Fruit fly (Drosophila melanogaster): ENCODE results near the gene CG4042.
A peak's percentile ranks its signal among the peaks of the same experiment; 100 is the strongest.

Gene CG4042

DNA sequence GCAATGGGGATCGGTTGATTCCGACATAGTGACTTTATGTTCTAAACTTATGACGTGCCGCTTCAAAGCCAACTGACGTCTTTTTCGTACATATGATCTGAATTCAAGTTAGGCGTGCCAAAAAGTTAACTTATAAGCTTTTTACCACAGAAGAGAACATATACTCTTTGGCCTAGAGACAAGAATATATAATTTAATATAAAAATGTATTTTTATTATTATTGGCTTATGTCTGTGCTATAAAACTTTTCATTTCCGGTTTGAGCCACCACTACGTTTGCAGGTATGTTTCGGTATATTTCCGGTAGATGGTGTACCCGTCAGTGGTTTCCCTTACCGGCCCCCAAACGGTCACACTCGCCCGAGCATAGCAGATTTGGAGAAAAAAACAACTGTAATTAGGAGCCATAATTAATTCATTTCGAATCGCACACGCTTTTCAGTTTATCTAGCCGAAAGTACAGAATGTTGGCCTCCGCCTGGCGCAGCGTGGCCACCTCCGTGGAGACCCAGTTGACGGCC lies 27.1 kb upstream of the CG4042 start, which contains the start of the genes CG3698 and tzn (continued):
- peak; percentile 100 for TF ChIP-seq Ets65A (GFP tag)
- peak; percentile 94 for TF ChIP-seq CG15514 (GFP tag; optimal IDR thresholded peaks at IDR 0.05)
- peak; percentile 98 for TF ChIP-seq bcd (GFP tag; optimal IDR thresholded peaks at IDR 0.05)
- TF ChIP-seq nau (GFP tag; optimal IDR thresholded peaks at IDR 0.05), result no peak
- TF ChIP-seq CG17385 (GFP tag; optimal IDR thresholded peaks at IDR 0.05), result peak; percentile 89
- peak; percentile 75 for TF ChIP-seq CG32767 (GFP tag; IDR thresholded peaks at IDR 0.05)
- peak in 1 of 2 experiments; percentile 81 for TF ChIP-seq insv (GFP tag; optimal IDR thresholded peaks at IDR 0.05)
- TF ChIP-seq CG4617 (GFP tag; optimal IDR thresholded peaks at IDR 0.05; ENCODE audit: borderline replicate concordance), result peak; percentile 89
- peak; percentile 89 for TF ChIP-seq CG17361 (GFP tag; IDR thresholded peaks at IDR 0.05)

DNA sequence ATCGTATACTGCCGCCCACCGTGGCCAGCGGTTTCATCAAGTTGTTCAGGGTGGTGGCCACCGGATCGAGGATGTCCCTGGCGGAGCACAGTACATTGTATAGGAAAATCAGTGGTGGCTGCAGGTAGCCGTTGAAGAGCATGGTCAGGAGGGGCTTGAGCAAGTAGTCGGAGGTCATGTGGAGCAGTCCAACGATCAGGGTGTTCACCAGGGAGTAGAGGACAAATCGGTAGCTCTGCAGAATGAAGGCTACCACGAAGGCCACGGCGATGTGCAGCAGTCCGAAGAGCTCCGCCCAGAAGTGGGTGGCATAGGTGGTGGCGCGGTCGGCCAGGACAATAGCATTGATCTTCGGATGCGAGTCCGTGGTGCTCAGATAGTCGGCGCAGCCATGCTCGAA lies 26.1 kb upstream of the CG4042 start:
- TF ChIP-seq D (optimal IDR thresholded peaks at IDR 0.05) (no peak), D (GFP tag; optimal IDR thresholded peaks at IDR 0.05) (no peak), CG5953 (GFP tag; IDR thresholded peaks at IDR 0.05) (0 out of 2 replicates have a peak, but pooled peaks have one; percentile 11), Vsx1 (GFP tag; optimal IDR thresholded peaks at IDR 0.05) (no peak), dimm (GFP tag; IDR thresholded peaks at IDR 0.05) (no peak), Mad (GFP tag; optimal IDR thresholded peaks at IDR 0.05) (no peak), CG14014 (GFP tag; IDR thresholded peaks at IDR 0.05) (no peak), cg (GFP tag; optimal IDR thresholded peaks at IDR 0.05) (no peak), CG6175 (GFP tag; IDR thresholded peaks at IDR 0.05) (0 out of 3 replicates have a peak, but pooled peaks have one; percentile 20), lmd (GFP tag; IDR thresholded peaks at IDR 0.05) (no peak), CG14965 (GFP tag; optimal IDR thresholded peaks at IDR 0.05; ENCODE audit: borderline replicate concordance) (no peak), CG9727 (GFP tag; optimal IDR thresholded peaks at IDR 0.05) (no peak), HmgZ (tag; optimal IDR thresholded peaks at IDR 0.05) (no peak), Dbx (GFP tag; IDR thresholded peaks at IDR 0.05) (0 out of 3 replicates have a peak, but pooled peaks have one; percentile 13), gfzf (GFP tag; optimal IDR thresholded peaks at IDR 0.05) (no peak), sens (GFP tag) (peak; percentile 11), Ets65A (GFP tag) (peak; percentile 93), Adf1 (GFP tag; IDR thresholded peaks at IDR 0.05) (no peak), tio (GFP tag; optimal IDR thresholded peaks at IDR 0.05) (no peak), CkIIα-i1 (GFP tag; IDR thresholded peaks at IDR 0.05) (no peak), CG16813 (GFP tag; IDR thresholded peaks at IDR 0.05; ENCODE audit: partially characterized antibody) (no peak), CG3847 (GFP tag; IDR thresholded peaks at IDR 0.05) (no peak), vnd (GFP tag; IDR thresholded peaks at IDR 0.05; ENCODE audit: partially characterized antibody) (no peak), stwl (tag; optimal IDR thresholded peaks at IDR 0.05) (no peak), Lpt (GFP tag; optimal IDR thresholded peaks at IDR 0.05) (no peak), E2f1 (GFP tag; IDR thresholded peaks at IDR 0.05) (no peak), hbn (GFP tag; IDR thresholded peaks at IDR 0.05; ENCODE audit: partially characterized antibody) (no peak), CG1792 (GFP tag; optimal IDR thresholded peaks at IDR 0.05) (no peak), CG2129 (GFP tag; IDR thresholded peaks at IDR 0.05; ENCODE audit: partially characterized antibody) (no peak), disco-r (GFP tag; optimal IDR thresholded peaks at IDR 0.05) (no peak), psq (GFP tag; optimal IDR thresholded peaks at IDR 0.05) (no peak), cwo (GFP tag; optimal IDR thresholded peaks at IDR 0.05) (no peak), pfk (GFP tag; optimal IDR thresholded peaks at IDR 0.05) (no peak), Med (GFP tag) (peak; percentile 44), Jarid2 (GFP tag; optimal IDR thresholded peaks at IDR 0.05) (no peak), Aef1 (GFP tag; IDR thresholded peaks at IDR 0.05) (no peak), CG7928 (GFP tag; optimal IDR thresholded peaks at IDR 0.05) (no peak), ham (GFP tag; IDR thresholded peaks at IDR 0.05) (no peak), Lim3 (GFP tag; IDR thresholded peaks at IDR 0.05) (no peak), CrebB (tag; optimal IDR thresholded peaks at IDR 0.05) (no peak), Hmx (GFP tag; optimal IDR thresholded peaks at IDR 0.05) (no peak), shn (GFP tag; optimal IDR thresholded peaks at IDR 0.05) (no peak)

All from whole organism, embryonic.